Worm (Caenorhabditis elegans): Measurements from ENCODE around the gene clec-195.

The clec-195 gene

ce11 chrIV:17039545-17039944 is 6.0 kb downstream of the clec-195 start, which contains the start of gene Y116A8C.19:
Gene Y116A8C.19, minus strand, starts transcription at chrIV:17039645.
- TF ChIP-seq him-1 (tag; optimal IDR thresholded peaks at IDR 0.05) (no peak), W03F9.2 (tag; optimal IDR thresholded peaks at IDR 0.05) (no peak), dao-5 (tag; optimal IDR thresholded peaks at IDR 0.05) (no peak)

- TF ChIP-seq dao-5 (tag; optimal IDR thresholded peaks at IDR 0.05), result no peak
- no peak for TF ChIP-seq him-1 (tag; optimal IDR thresholded peaks at IDR 0.05)
- TF ChIP-seq W03F9.2 (tag; optimal IDR thresholded peaks at IDR 0.05), result no peak
Measured at ce11 chrIV:17030494-17030893, 15.1 kb downstream of the clec-195 start, which contains the start of gene nhr-229. Gene nhr-229, minus strand, starts transcription at chrIV:17030594.

- TF ChIP-seq dao-5 (tag; optimal IDR thresholded peaks at IDR 0.05), result no peak
- TF ChIP-seq W03F9.2 (tag; optimal IDR thresholded peaks at IDR 0.05), result no peak
- TF ChIP-seq him-1 (tag; optimal IDR thresholded peaks at IDR 0.05), result no peak
Measured at ce11 chrIV:17026568-17026967, 19.0 kb downstream of the clec-195 start.

ce11 chrIV:17025017-17025416 is 20.6 kb downstream of the clec-195 start, which contains the start of gene dct-13:
Gene dct-13, minus strand, starts transcription at chrIV:17025117.
- TF ChIP-seq W03F9.2 (tag; optimal IDR thresholded peaks at IDR 0.05), result no peak

- no peak for TF ChIP-seq him-1 (tag; optimal IDR thresholded peaks at IDR 0.05)
- no peak for TF ChIP-seq W03F9.2 (tag; optimal IDR thresholded peaks at IDR 0.05)
- no peak for TF ChIP-seq dao-5 (tag; optimal IDR thresholded peaks at IDR 0.05)
Measured at ce11 chrIV:17021042-17021441, 24.5 kb downstream of the clec-195 start.

- TF ChIP-seq dao-5 (tag; optimal IDR thresholded peaks at IDR 0.05), result no peak
- TF ChIP-seq him-1 (tag; optimal IDR thresholded peaks at IDR 0.05), result no peak
- TF ChIP-seq W03F9.2 (tag; optimal IDR thresholded peaks at IDR 0.05), result no peak
Measured at ce11 chrIV:17010274-17010673, 35.3 kb downstream of the clec-195 start.

ce11 chrIV:17005734-17006133 is 39.9 kb downstream of the clec-195 start:
- no peak for TF ChIP-seq W03F9.2 (tag; optimal IDR thresholded peaks at IDR 0.05)
- TF ChIP-seq dao-5 (tag; optimal IDR thresholded peaks at IDR 0.05), result no peak
- no peak for TF ChIP-seq him-1 (tag; optimal IDR thresholded peaks at IDR 0.05)

- TF ChIP-seq him-1 (tag; optimal IDR thresholded peaks at IDR 0.05) (no peak), W03F9.2 (tag; optimal IDR thresholded peaks at IDR 0.05) (peak; percentile 80), dao-5 (tag; optimal IDR thresholded peaks at IDR 0.05) (no peak)
Measured at ce11 chrIV:16995425-16995824, 50.2 kb downstream of the clec-195 start, which contains the start of gene rom-4. Gene rom-4, plus strand, starts transcription at chrIV:16995822.
